Worm (Caenorhabditis elegans): ENCODE data around the gene nhr-150.

The nhr-150 gene

DNA sequence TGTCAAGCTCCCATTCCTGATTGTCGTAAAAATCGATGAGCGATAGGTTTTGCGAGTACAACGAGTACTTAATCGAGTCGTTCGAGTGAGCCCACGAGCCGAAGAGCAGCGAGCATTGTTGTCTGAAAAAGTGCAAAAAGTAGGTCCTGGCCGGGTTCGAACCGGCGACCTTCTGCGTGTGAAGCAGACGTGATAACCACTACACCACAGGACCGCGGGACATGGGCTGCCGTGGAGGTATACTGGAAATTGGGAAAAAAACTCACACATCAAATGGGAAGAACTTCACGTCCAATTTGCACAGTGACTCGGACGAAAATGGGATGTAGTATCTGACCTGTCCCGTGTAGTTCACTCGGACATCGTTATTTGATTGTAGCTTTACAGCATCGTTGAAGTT is 34.1 kb upstream of the nhr-150 start:
- TF ChIP-seq hmg-4 (GFP tag; optimal IDR thresholded peaks at IDR 0.05) (no peak), hmbx-1 (tag; optimal IDR thresholded peaks at IDR 0.05) (no peak), sea-1 (GFP tag; conservative IDR thresholded peaks at IDR 0.05) (no peak), aly-1 (tag; optimal IDR thresholded peaks at IDR 0.05) (no peak), flt-1 (GFP tag; IDR thresholded peaks at IDR 0.05) (no peak), scrt-1 (GFP tag; IDR thresholded peaks at IDR 0.05) (no peak)

DNA sequence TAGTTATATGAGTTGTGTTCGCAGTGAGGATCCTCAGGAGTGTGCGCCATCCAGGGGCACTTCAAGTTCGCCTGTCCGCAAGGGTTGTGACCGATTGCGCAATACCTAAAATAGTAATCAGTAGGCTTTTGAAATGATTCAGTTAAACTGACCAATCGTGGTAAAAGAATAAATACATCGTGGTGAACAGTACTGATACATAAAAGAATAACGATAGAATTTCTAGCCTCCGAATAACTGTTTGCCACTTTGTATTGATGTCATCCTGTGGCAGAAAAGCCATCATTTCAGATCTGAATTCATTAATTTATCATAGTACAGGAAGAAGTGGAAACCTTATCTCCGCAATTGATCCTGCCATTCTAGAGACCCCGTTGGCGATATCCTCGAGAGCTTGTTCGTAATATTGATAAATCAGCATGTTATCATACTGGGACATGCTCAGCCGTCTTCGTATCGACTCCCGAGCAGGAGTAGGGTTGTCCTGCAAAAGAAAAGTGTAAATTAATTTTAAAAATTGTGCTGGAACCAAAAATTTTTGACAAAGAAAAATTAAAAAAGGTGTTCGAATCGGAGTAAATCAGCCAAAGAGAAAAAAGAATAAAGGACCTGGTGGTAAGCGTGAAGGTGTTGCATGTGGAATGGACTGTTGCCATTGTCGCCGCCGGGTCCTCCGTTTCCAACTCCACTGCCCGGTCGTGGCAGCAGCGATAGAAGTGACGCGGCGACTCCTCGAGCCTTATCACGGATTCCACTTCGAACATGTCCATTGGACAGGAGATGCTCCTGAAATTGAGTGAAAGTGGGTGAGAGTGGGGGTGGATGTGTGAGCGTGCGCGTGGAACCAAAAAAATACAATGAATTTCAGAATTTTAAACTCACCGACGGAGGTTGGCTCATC is 31.8 kb upstream of the nhr-150 start:
- no peak for TF ChIP-seq aly-1 (tag; optimal IDR thresholded peaks at IDR 0.05)
- TF ChIP-seq B0310.2 (tag; optimal IDR thresholded peaks at IDR 0.05) = no peak
- TF ChIP-seq tbx-37 (GFP tag; conservative IDR thresholded peaks at IDR 0.05) = no peak
- TF ChIP-seq ama-1 (optimal IDR thresholded peaks at IDR 0.05) = no peak
- no peak for TF ChIP-seq hmbx-1 (tag; optimal IDR thresholded peaks at IDR 0.05)
- TF ChIP-seq F13C5.2 (tag; optimal IDR thresholded peaks at IDR 0.05) = no peak

DNA sequence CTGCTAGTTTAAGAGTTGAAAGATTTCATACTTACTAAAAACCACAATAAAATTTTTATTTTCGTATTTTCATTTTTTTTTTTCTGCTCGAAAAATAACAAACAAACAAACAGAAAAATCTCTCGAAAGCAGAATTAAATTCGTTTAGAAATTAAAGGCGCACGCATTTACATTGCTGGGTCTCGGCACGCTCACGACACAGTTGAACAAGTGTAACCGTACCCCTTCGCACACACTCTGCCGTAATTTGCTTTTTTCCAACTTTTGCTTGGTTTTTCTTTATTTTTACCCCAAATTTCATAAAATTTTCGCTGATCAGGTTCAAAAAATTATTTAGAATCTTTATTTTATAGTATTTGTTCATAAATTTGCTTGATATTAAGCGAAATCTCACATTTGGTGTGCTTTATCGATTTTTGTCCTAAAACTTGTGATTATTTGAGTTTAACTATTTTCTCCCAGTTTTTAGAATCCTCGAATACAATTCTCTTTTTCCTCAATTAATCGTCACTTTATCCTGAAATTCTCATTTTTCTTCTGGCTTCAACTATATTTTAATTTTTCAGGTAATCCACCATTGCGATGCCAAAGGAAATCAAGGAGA is 30.4 kb upstream of the nhr-150 start, which contains the start of gene rpl-38:
Gene rpl-38, plus strand, starts transcription at position 554 of the 604 bp plus-strand sequence.
- TF ChIP-seq sea-1 (GFP tag; conservative IDR thresholded peaks at IDR 0.05) = 0 out of 2 replicates have a peak, but pooled peaks have one; percentile 34
- TF ChIP-seq hmbx-1 (tag; optimal IDR thresholded peaks at IDR 0.05) = no peak
- peak; percentile 70 for TF ChIP-seq ama-1 (optimal IDR thresholded peaks at IDR 0.05)
- no peak for TF ChIP-seq tra-4 (tag; optimal IDR thresholded peaks at IDR 0.05)
- TF ChIP-seq tbx-37 (GFP tag; conservative IDR thresholded peaks at IDR 0.05) = peak; percentile 16; the same call in 1 of the 2 replicates
- TF ChIP-seq flt-1 (GFP tag; IDR thresholded peaks at IDR 0.05) = no peak

DNA sequence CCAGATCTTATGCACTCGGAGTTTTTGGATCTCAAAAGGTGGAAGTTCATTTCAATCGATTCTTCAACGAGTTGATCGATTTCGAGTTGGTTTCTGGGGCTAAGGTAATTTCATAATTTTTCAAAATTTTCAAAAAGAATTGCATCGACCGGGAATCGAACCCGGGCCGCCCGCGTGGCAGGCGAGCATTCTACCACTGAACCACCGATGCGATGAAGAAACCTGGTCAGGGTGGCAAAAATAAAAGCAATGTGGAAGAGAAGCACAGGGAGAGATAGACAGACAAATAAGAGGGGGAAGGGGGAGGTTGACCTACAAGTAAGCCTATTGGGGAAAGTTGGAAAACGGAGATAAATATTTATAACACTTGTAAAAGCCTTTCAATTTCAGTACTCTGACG is 23.8 kb upstream of the nhr-150 start:
- 0 out of 2 replicates have a peak, but pooled peaks have one; percentile 34 for TF ChIP-seq tbx-37 (GFP tag; conservative IDR thresholded peaks at IDR 0.05)
- TF ChIP-seq hmbx-1 (tag; optimal IDR thresholded peaks at IDR 0.05) = no peak
- TF ChIP-seq hmg-4 (GFP tag; optimal IDR thresholded peaks at IDR 0.05) = no peak
- TF ChIP-seq F13C5.2 (tag; optimal IDR thresholded peaks at IDR 0.05) = peak; percentile 44
- peak; percentile 40 for TF ChIP-seq ceh-13 (GFP tag; optimal IDR thresholded peaks at IDR 0.05)
- TF ChIP-seq tbx-11 (GFP tag; IDR thresholded peaks at IDR 0.05) = peak; percentile 74; the same call in 1 of the 2 replicates
- TF ChIP-seq B0310.2 (tag; optimal IDR thresholded peaks at IDR 0.05) = peak; percentile 42
- TF ChIP-seq scrt-1 (GFP tag; IDR thresholded peaks at IDR 0.05) = peak; percentile 65; the same call in 1 of the 2 replicates
- TF ChIP-seq ets-7 (tag; optimal IDR thresholded peaks at IDR 0.05) = no peak
- TF ChIP-seq hnd-1 (tag; optimal IDR thresholded peaks at IDR 0.05) = no peak
- no peak for TF ChIP-seq tra-4 (tag; optimal IDR thresholded peaks at IDR 0.05)
- TF ChIP-seq pes-1 (GFP tag; IDR thresholded peaks at IDR 0.05) = no peak; the same call in 1 of the 2 replicates
- peak; percentile 78 for TF ChIP-seq flt-1 (GFP tag; IDR thresholded peaks at IDR 0.05)
- peak; percentile 41 for TF ChIP-seq aly-1 (tag; optimal IDR thresholded peaks at IDR 0.05)
- TF ChIP-seq ama-1 (optimal IDR thresholded peaks at IDR 0.05) = no peak
- TF ChIP-seq ceh-36 (tag; optimal IDR thresholded peaks at IDR 0.05) = peak; percentile 45
- peak; percentile 81 for TF ChIP-seq sea-1 (GFP tag; conservative IDR thresholded peaks at IDR 0.05)

DNA sequence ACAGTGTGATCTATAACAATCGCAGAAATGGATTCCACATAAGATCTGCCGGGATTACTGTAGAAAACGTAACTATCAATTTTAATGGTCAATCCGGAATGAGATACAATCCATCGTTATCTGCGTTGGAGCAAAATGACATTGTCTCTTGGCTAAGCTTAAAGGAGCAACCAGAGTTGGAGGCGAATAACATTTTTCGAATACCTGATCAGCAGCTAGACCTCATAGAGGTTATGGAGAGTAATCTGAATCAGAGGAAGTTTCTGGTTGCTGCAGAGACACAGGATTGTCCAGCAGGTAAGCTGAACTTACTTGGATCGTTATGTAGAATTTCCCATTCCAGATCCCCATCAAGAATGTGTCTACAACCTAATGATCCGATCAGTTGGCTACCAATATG is 22.3 kb upstream of the nhr-150 start:
- no peak for TF ChIP-seq ama-1 (optimal IDR thresholded peaks at IDR 0.05)
- no peak for TF ChIP-seq scrt-1 (GFP tag; IDR thresholded peaks at IDR 0.05)
- no peak for TF ChIP-seq F13C5.2 (tag; optimal IDR thresholded peaks at IDR 0.05)
- no peak for TF ChIP-seq sea-1 (GFP tag; conservative IDR thresholded peaks at IDR 0.05)
- TF ChIP-seq flt-1 (GFP tag; IDR thresholded peaks at IDR 0.05) = no peak
- TF ChIP-seq hmg-4 (GFP tag; optimal IDR thresholded peaks at IDR 0.05) = no peak
- TF ChIP-seq B0310.2 (tag; optimal IDR thresholded peaks at IDR 0.05) = no peak
- TF ChIP-seq hnd-1 (tag; optimal IDR thresholded peaks at IDR 0.05) = no peak
- TF ChIP-seq ets-7 (tag; optimal IDR thresholded peaks at IDR 0.05) = no peak
- no peak for TF ChIP-seq tbx-37 (GFP tag; conservative IDR thresholded peaks at IDR 0.05)
- no peak for TF ChIP-seq hmbx-1 (tag; optimal IDR thresholded peaks at IDR 0.05)
- TF ChIP-seq pes-1 (GFP tag; IDR thresholded peaks at IDR 0.05) = no peak
- no peak for TF ChIP-seq tbx-11 (GFP tag; IDR thresholded peaks at IDR 0.05)

DNA sequence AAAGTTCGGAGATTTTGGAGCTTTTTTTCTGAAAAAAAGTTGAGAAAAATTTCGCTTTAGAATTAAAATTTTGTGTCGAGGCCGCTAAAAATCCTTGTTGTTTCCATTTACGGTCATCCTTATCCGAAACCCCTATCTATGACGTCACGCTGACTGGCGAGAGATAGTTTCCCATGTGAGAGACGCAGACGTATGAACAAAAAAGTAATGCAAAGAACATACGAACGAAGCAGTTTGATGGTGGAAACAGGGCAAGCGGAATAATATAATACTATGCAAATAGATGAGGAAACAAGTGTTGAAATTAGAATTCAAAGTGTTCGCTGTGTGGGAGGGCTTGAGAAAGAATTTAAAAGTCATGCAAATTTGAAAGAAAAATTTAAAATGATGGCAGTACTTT is 17.8 kb upstream of the nhr-150 start:
- TF ChIP-seq tbx-37 (GFP tag; conservative IDR thresholded peaks at IDR 0.05) = no peak
- no peak for TF ChIP-seq pes-1 (GFP tag; IDR thresholded peaks at IDR 0.05)
- TF ChIP-seq B0310.2 (tag; optimal IDR thresholded peaks at IDR 0.05) = no peak
- no peak for TF ChIP-seq ceh-13 (GFP tag; optimal IDR thresholded peaks at IDR 0.05)
- TF ChIP-seq sea-1 (GFP tag; conservative IDR thresholded peaks at IDR 0.05) = no peak

DNA sequence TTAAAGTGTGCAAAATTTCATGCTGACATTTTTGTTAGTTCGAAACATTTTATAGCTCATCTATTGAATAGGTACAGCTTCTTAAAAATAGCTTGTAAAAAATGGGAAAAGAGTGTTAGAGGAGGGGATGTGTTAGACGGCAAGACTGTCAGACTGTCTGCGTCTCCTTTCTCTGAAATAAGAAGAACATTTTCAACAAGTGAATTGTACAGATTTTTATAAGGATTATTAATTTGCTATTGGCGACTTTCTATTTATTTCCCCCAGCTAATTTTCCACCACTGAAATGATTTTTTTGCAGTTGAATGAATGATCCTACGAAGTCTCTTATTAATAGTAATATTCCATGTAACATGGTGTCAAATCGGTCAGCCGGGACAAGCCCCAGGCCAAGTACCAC is 17.2 kb upstream of the nhr-150 start, which contains the start of gene C06B8.7:
Gene C06B8.7, plus strand, starts transcription at position 301 of the 400 bp plus-strand sequence.
- TF ChIP-seq aly-1 (tag; optimal IDR thresholded peaks at IDR 0.05) (no peak), ceh-13 (GFP tag; optimal IDR thresholded peaks at IDR 0.05) (no peak), scrt-1 (GFP tag; IDR thresholded peaks at IDR 0.05) (no peak), tra-4 (tag; optimal IDR thresholded peaks at IDR 0.05) (no peak), hmbx-1 (tag; optimal IDR thresholded peaks at IDR 0.05) (no peak), B0310.2 (tag; optimal IDR thresholded peaks at IDR 0.05) (no peak), hmg-4 (GFP tag; optimal IDR thresholded peaks at IDR 0.05) (no peak), hnd-1 (tag; optimal IDR thresholded peaks at IDR 0.05) (no peak), sea-1 (GFP tag; conservative IDR thresholded peaks at IDR 0.05) (no peak), tbx-37 (GFP tag; conservative IDR thresholded peaks at IDR 0.05) (no peak), ama-1 (optimal IDR thresholded peaks at IDR 0.05) (no peak), ets-7 (tag; optimal IDR thresholded peaks at IDR 0.05) (no peak), F13C5.2 (tag; optimal IDR thresholded peaks at IDR 0.05) (no peak), pes-1 (GFP tag; IDR thresholded peaks at IDR 0.05) (no peak), tbx-11 (GFP tag; IDR thresholded peaks at IDR 0.05) (no peak)
